Fruit fly (Drosophila melanogaster) whole organism: Measurements from ENCODE around the gene CG31515.

Experiments used
- CG8478 ChIP-seq: fragments of >200 bp; optimal IDR thresholded peaks from 2 replicates; lab custom pipeline; 2018; ENCODE audit warnings: inconsistent platforms
- Dll ChIP-seq: fragments of >200 bp; optimal IDR thresholded peaks from 2 replicates; lab custom pipeline; 2017
- EcR ChIP-seq, 2 experiments: fragments of >200 bp; optimal IDR thresholded peaks; 2 replicates each; lab custom pipeline; 2017; ENCODE audit warnings: missing biosample characterization in 2 of 2, missing genetic modification characterization in 2 of 2, missing genetic modification reagents in 2 of 2
- pan ChIP-seq: fragments of >200 bp; optimal IDR thresholded peaks from 2 replicates; lab custom pipeline; 2017
- psq ChIP-seq: fragments of >200 bp; optimal IDR thresholded peaks from 2 replicates; lab custom pipeline; 2017
- usp ChIP-seq: fragments of >200 bp; optimal IDR thresholded peaks from 2 replicates; lab custom pipeline; 2017; ENCODE audit warnings: missing biosample characterization, missing genetic modification characterization, mixed read lengths

- TF ChIP-seq psq = no peak
- no peak for TF ChIP-seq pan (lab: Kevin White, UChicago)
- TF ChIP-seq EcR (GFP tag; optimal IDR thresholded peaks at IDR 0.05; lab: Kevin White, UChicago) = no peak
- TF ChIP-seq usp (GFP tag; lab: Kevin White, UChicago) = no peak
- TF ChIP-seq CG8478 = no peak
- TF ChIP-seq Dll = no peak
These were observed 41.8 kb downstream of the CG31515 start for dm6 chr3R:23346893-23347396.
